Worm (Caenorhabditis elegans) whole organism, young adult: ENCODE data around the gene F20G2.5.

Experiments
- F49E8.2 ChIP-seq: sonication (generic microtip); optimal IDR thresholded peaks from 3 replicates; lab custom pipeline; 2017; ENCODE audit warnings: missing genetic modification characterization, mild to moderate bottlenecking, missing compliant biosample characterization, antibody characterized with exemption, moderate library complexity; ENCODE audit not compliant: insufficient read depth
- aptf-2 ChIP-seq: fragments of 200-800 bp; sonication (Bioruptor generic); conservative IDR thresholded peaks from 2 replicates; pipeline ENCODE4 v1.3.6; 2022; ENCODE audit warnings: missing genetic modification reagents, missing genetic modification characterization, missing compliant biosample characterization
- aptf-3 ChIP-seq: fragments of 200-800 bp; sonication (Bioruptor generic); IDR thresholded peaks from 2 replicates; pipeline ENCODE4 v1.3.6; 2022; ENCODE audit warnings: missing genetic modification characterization, missing compliant biosample characterization
- efl-1 ChIP-seq: fragments of 150-350 bp; optimal IDR thresholded peaks from 2 replicates; lab custom pipeline; 2014; ENCODE audit warnings: missing biosample characterization, missing genetic modification reagents, missing genetic modification characterization
- ets-4 ChIP-seq: fragments of 200-800 bp; sonication (Bioruptor generic); optimal IDR thresholded peaks from 2 replicates; lab custom pipeline; 2018; ENCODE audit warnings: mild to moderate bottlenecking, missing genetic modification characterization, missing compliant biosample characterization
- hmg-20 ChIP-seq: fragments of 200-800 bp; sonication (Bioruptor generic); IDR thresholded peaks from 2 replicates; pipeline ENCODE4 v1.3.6; 2022; ENCODE audit warnings: missing genetic modification reagents, missing genetic modification characterization, missing compliant biosample characterization
- mel-28 ChIP-seq: sonication (generic microtip); optimal IDR thresholded peaks from 2 replicates; lab custom pipeline; 2016; ENCODE audit warnings: borderline replicate concordance, mild to moderate bottlenecking, missing genetic modification characterization, missing compliant biosample characterization
- nfya-1 ChIP-seq: sonication (generic microtip); optimal IDR thresholded peaks from 2 replicates; lab custom pipeline; 2017; ENCODE audit warnings: antibody characterized with exemption, missing compliant biosample characterization, missing genetic modification characterization, borderline replicate concordance; ENCODE audit not compliant: insufficient read depth
- snpc-1.1 ChIP-seq: sonication (generic microtip); optimal IDR thresholded peaks from 2 replicates; lab custom pipeline; 2017; ENCODE audit warnings: missing genetic modification characterization, mild to moderate bottlenecking, missing compliant biosample characterization, antibody characterized with exemption, moderate library complexity, missing genotype, missing genetic modification reagents; ENCODE audit not compliant: insufficient read depth
- tlf-1 ChIP-seq: fragments of 200-800 bp; sonication (Bioruptor generic); optimal IDR thresholded peaks from 2 replicates; lab custom pipeline; 2018; ENCODE audit warnings: mild to moderate bottlenecking, missing genetic modification characterization, missing compliant biosample characterization
- ztf-18 ChIP-seq: sonication (generic microtip); optimal IDR thresholded peaks from 2 replicates; lab custom pipeline; 2016; ENCODE audit warnings: missing genotype, mild to moderate bottlenecking, missing genetic modification characterization, missing compliant biosample characterization
- ztf-22 ChIP-seq: fragments of 200-800 bp; sonication (Bioruptor generic); optimal IDR thresholded peaks from 2 replicates; lab custom pipeline; 2018; ENCODE audit warnings: mild to moderate bottlenecking, missing genetic modification characterization, moderate library complexity, missing compliant biosample characterization
- ztf-26 ChIP-seq: sonication (generic microtip); optimal IDR thresholded peaks from 2 replicates; lab custom pipeline; 2017; ENCODE audit warnings: missing genetic modification characterization, missing compliant biosample characterization
- ztf-28 ChIP-seq: fragments of 200-800 bp; sonication (Bioruptor generic); IDR thresholded peaks from 2 replicates; pipeline ENCODE4 v1.3.6; 2022; ENCODE audit warnings: missing genetic modification reagents, missing genetic modification characterization, missing compliant biosample characterization

- TF ChIP-seq ets-4 (GFP tag; lab: Kevin White, UChicago) (no peak), ztf-26 (no peak), tlf-1 (GFP tag; lab: Kevin White, UChicago) (peak; percentile 28), ztf-18 (no peak), ztf-28 (no peak), nfya-1 (tag; lab: Kevin White, UChicago) (no peak), efl-1 (GFP tag; lab: Kevin White, UChicago) (no peak), ztf-22 (GFP tag; lab: Kevin White, UChicago) (no peak), aptf-3 (GFP tag; lab: Robert Waterston, UW) (no peak), F49E8.2 (tag; lab: Kevin White, UChicago) (no peak), mel-28 (tag; lab: Kevin White, UChicago) (no peak), aptf-2 (GFP tag; lab: Robert Waterston, UW) (no peak), snpc-1.1 (no peak), hmg-20 (no peak)
These were observed 16.1 kb downstream of the F20G2.5 start, which contains the start of the genes F53C11.4 and F53C11.5 for ce11 chrV:13787225-13787898.
